Worm (Caenorhabditis elegans) whole organism, L4/young adult: ENCODE data around the gene cnc-11.

Source experiments
- W03F9.2 ChIP-seq: fragments of 150-350 bp; optimal IDR thresholded peaks from 2 replicates; lab custom pipeline; 2014; ENCODE audit warnings: missing biosample characterization, missing genetic modification characterization
- dao-5 ChIP-seq: sonication (generic microtip); optimal IDR thresholded peaks from 2 replicates; lab custom pipeline; 2016; ENCODE audit warnings: missing genotype, missing genetic modification characterization, moderate library complexity, missing compliant biosample characterization

- TF ChIP-seq W03F9.2 (tag; lab: Kevin White, UChicago): no peak
- TF ChIP-seq dao-5 (tag; lab: Kevin White, UChicago): no peak
These were observed 34.0 kb upstream of the cnc-11 start for ce11 chrV:1408116-1408515.
